Fruit fly (Drosophila melanogaster): ENCODE results near the gene CG34268.

dm6 chr3L:520465-521216 is 19.9 kb downstream of the CG34268 start:
- TF ChIP-seq dl (GFP tag; optimal IDR thresholded peaks at IDR 0.05; ENCODE audit: insufficient read depth in 1 of 2, partially characterized antibody in 2 of 2) = no peak
- TF ChIP-seq Myc (optimal IDR thresholded peaks at IDR 0.05) = no peak
- TF ChIP-seq Hnf4 (GFP tag; optimal IDR thresholded peaks at IDR 0.05) = no peak
- no peak for TF ChIP-seq psq (GFP tag; optimal IDR thresholded peaks at IDR 0.05)

Measured in whole organism, wandering third instar larva.